Worm (Caenorhabditis elegans): ENCODE data around the gene smex-1.

Gene smex-1

DNA sequence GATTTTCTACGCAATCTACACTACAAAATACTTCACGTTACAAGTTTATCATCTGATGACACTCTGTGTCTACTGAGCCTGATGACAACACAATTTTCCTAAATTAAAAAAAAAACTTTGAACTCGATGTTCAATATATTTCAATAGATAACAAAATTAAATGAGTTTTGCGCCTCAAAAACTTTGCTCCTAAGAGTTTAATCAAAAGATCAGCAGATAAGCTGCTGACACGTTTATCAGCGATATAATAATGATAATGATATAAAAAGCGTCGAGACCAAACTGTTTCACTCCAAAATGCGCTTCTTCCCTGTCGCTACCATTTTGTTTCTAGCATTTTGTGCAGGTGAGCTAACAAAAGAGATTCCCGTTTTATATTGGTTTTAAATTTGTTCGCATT is 11.9 kb upstream of the smex-1 start, which contains the start of gene clec-218:
TSS of gene clec-218 (plus strand) at position 262 of the 400 bp plus-strand sequence.
- TF ChIP-seq hlh-15 (tag; optimal IDR thresholded peaks at IDR 0.05) = no peak
- TF ChIP-seq sox-2 (GFP tag; IDR thresholded peaks at IDR 0.05) = no peak
- no peak for TF ChIP-seq unc-42 (tag; optimal IDR thresholded peaks at IDR 0.05)
- TF ChIP-seq F13H6.1 (tag; optimal IDR thresholded peaks at IDR 0.05) = no peak
- no peak for TF ChIP-seq ceh-14 (tag; optimal IDR thresholded peaks at IDR 0.05)
- TF ChIP-seq ets-4 (tag; optimal IDR thresholded peaks at IDR 0.05) = no peak
- no peak for TF ChIP-seq nhr-232 (tag; optimal IDR thresholded peaks at IDR 0.05)
- TF ChIP-seq ceh-24 (tag; optimal IDR thresholded peaks at IDR 0.05) = no peak
- no peak for TF ChIP-seq nhr-11 (tag; optimal IDR thresholded peaks at IDR 0.05)
- no peak for TF ChIP-seq pha-4 (tag; optimal IDR thresholded peaks at IDR 0.05)
- TF ChIP-seq ttx-3 (tag; optimal IDR thresholded peaks at IDR 0.05) = no peak
- no peak for TF ChIP-seq pqm-1 (tag; optimal IDR thresholded peaks at IDR 0.05)
- TF ChIP-seq ceh-30 (tag; optimal IDR thresholded peaks at IDR 0.05) = no peak
- TF ChIP-seq ceh-9 (tag; optimal IDR thresholded peaks at IDR 0.05) = no peak
- no peak for TF ChIP-seq pax-1 (tag; optimal IDR thresholded peaks at IDR 0.05)
- no peak for TF ChIP-seq K02D7.2 (tag; optimal IDR thresholded peaks at IDR 0.05)
- no peak for TF ChIP-seq ztf-16 (tag; optimal IDR thresholded peaks at IDR 0.05)
- no peak for TF ChIP-seq hlh-6 (tag; optimal IDR thresholded peaks at IDR 0.05)

DNA sequence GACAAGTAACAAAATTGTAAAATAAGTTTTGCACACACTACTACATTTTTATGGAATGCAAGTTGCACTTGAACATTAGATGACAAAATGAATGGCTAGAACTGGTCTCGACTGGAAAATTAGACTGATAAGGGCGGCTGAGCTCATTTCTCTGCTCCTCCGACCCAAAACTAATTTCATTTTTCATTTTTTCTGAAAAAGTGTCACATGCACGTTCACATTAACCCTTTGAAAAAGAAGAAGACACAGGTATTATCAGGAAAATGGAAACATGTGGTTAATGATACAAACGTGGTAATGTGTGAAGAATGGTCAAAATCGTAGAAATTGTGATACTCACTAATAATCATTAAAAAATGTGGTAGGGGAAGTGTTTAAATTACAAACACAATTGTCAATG is 11.2 kb upstream of the smex-1 start:
- no peak for TF ChIP-seq fkh-6 (tag; optimal IDR thresholded peaks at IDR 0.05)

DNA sequence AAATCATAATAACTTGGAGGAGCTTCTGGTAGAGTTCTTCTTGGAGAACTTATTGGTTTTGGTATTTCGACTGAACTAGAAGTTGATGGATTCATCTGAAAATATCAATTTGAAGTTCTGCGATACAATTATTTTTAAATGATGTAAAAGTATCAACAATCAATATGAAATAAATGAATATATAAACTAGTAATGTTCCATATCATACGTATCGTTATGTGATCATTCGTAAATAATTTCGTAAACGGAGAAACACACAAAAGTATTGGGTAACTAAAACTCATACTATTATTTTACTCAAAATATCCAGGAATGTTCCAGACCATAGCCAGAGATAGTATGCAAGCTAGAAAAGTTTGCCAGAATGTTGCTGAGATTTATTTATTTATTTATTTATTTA is 10.6 kb upstream of the smex-1 start, which contains the start of gene W02D7.8:
TSS of gene W02D7.8 (minus strand) at position 101 of the 400 bp plus-strand sequence.
- TF ChIP-seq dmd-4 (tag; optimal IDR thresholded peaks at IDR 0.05; ENCODE audit: borderline replicate concordance) (no peak), ceh-9 (tag; optimal IDR thresholded peaks at IDR 0.05) (no peak), tbx-7 (tag; optimal IDR thresholded peaks at IDR 0.05) (no peak), hlh-6 (tag; optimal IDR thresholded peaks at IDR 0.05) (no peak), sox-2 (GFP tag; IDR thresholded peaks at IDR 0.05) (no peak), dve-1 (tag; optimal IDR thresholded peaks at IDR 0.05) (no peak), madf-2 (tag; optimal IDR thresholded peaks at IDR 0.05) (no peak), ceh-6 (GFP tag; optimal IDR thresholded peaks at IDR 0.05) (no peak), elt-2 (tag; optimal IDR thresholded peaks at IDR 0.05) (no peak), unc-42 (tag; optimal IDR thresholded peaks at IDR 0.05) (no peak)

DNA sequence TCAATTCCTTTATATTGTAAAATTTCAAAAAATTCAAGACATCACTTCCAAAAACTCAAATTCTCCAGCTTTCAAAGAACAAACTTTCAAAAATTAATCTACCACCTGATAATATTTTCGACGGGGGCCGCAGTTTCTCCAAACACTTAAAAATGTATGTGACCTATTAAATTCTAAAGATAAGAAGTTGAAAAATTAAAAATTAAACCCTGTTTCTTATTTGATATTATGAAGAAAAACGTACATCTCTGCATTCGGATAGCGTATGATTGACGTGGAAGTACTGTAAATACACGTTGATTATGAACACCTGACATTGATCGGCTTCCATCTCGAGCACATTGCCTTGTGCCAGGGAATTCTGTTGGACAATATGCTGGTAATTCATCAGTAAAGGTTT is 10.2 kb upstream of the smex-1 start:
- TF ChIP-seq elt-4 (tag; optimal IDR thresholded peaks at IDR 0.05) (no peak), pros-1 (tag; optimal IDR thresholded peaks at IDR 0.05) (no peak), zip-5 (tag; optimal IDR thresholded peaks at IDR 0.05) (no peak), Y22D7AL.16 (tag; optimal IDR thresholded peaks at IDR 0.05) (no peak), T23F11.4 (GFP tag; optimal IDR thresholded peaks at IDR 0.05) (no peak), sox-4 (tag; optimal IDR thresholded peaks at IDR 0.05) (no peak), ceh-24 (tag; optimal IDR thresholded peaks at IDR 0.05) (no peak), C38D4.7 (GFP tag; optimal IDR thresholded peaks at IDR 0.05) (no peak), sdc-2 (tag; optimal IDR thresholded peaks at IDR 0.05) (no peak), ref-2 (tag; optimal IDR thresholded peaks at IDR 0.05) (no peak), hlh-15 (tag; optimal IDR thresholded peaks at IDR 0.05) (no peak), madf-2 (tag; optimal IDR thresholded peaks at IDR 0.05) (no peak), fax-1 (tag; optimal IDR thresholded peaks at IDR 0.05) (no peak), npax-4 (tag; optimal IDR thresholded peaks at IDR 0.05) (no peak), C08G9.2 (tag; optimal IDR thresholded peaks at IDR 0.05) (no peak)
